Fruit fly (Drosophila melanogaster) ovary, adult (tissue): ENCODE data around the gene CG9016.
A peak's percentile ranks its signal among the peaks of the same experiment; 100 is the strongest.

Experiments used
- CG17801 ChIP-seq: fragments of 200-800 bp; optimal IDR thresholded peaks from 2 replicates; lab custom pipeline; 2019; ENCODE audit warnings: missing biosample characterization, mild to moderate bottlenecking, missing genetic modification characterization, moderate library complexity; ENCODE audit not compliant: partially characterized antibody

CG9016 gene

dm6 chr2L:5906893-5907850 lies 16.3 kb downstream of the CG9016 start, which contains the start of gene bchs:
bchs (plus strand) TSS chr2L:5907169.
- TF ChIP-seq CG17801 (GFP tag; lab: Kevin White, UChicago): no peak

dm6 chr2L:5904585-5904984 lies 18.9 kb downstream of the CG9016 start, which contains the start of gene CG9021:
CG9021 (minus strand) TSS chr2L:5904689.
- no peak for TF ChIP-seq CG17801 (GFP tag; lab: Kevin White, UChicago)

- TF ChIP-seq CG17801 (GFP tag; lab: Kevin White, UChicago): no peak
Measured at dm6 chr2L:5902898-5903297, 20.6 kb downstream of the CG9016 start.

- TF ChIP-seq CG17801 (GFP tag; lab: Kevin White, UChicago): no peak
Measured at dm6 chr2L:5901553-5901952, 21.9 kb downstream of the CG9016 start.

dm6 chr2L:5899170-5899708 lies 24.2 kb downstream of the CG9016 start:
- peak; percentile 24 for TF ChIP-seq CG17801 (GFP tag; lab: Kevin White, UChicago)

dm6 chr2L:5894533-5894932 lies 28.9 kb downstream of the CG9016 start:
- no peak for TF ChIP-seq CG17801 (GFP tag; lab: Kevin White, UChicago)

- no peak for TF ChIP-seq CG17801 (GFP tag; lab: Kevin White, UChicago)
Measured at dm6 chr2L:5893796-5894195, 29.7 kb downstream of the CG9016 start, which contains the start of gene Acp26Aa. Acp26Aa (minus strand) TSS chr2L:5893896.

- TF ChIP-seq CG17801 (GFP tag; lab: Kevin White, UChicago): no peak
Measured at dm6 chr2L:5892762-5893161, 30.7 kb downstream of the CG9016 start, which contains the start of gene Acp26Ab. Acp26Ab (minus strand) TSS chr2L:5892862.

dm6 chr2L:5890556-5890955 lies 32.9 kb downstream of the CG9016 start:
- no peak for TF ChIP-seq CG17801 (GFP tag; lab: Kevin White, UChicago)

- TF ChIP-seq CG17801 (GFP tag; lab: Kevin White, UChicago): no peak
Measured at dm6 chr2L:5886955-5887354, 36.5 kb downstream of the CG9016 start.

- TF ChIP-seq CG17801 (GFP tag; lab: Kevin White, UChicago): no peak
Measured at dm6 chr2L:5885702-5886101, 37.8 kb downstream of the CG9016 start, which contains the start of gene CG9029. CG9029 (plus strand) TSS chr2L:5886002.

- no peak for TF ChIP-seq CG17801 (GFP tag; lab: Kevin White, UChicago)
Measured at dm6 chr2L:5884674-5885073, 38.8 kb downstream of the CG9016 start, which contains the start of the genes Sfp26Ac and CG43185. Sfp26Ac (minus strand) TSS chr2L:5884774. CG43185 (plus strand) TSS chr2L:5884888.

- TF ChIP-seq CG17801 (GFP tag; lab: Kevin White, UChicago): no peak
Measured at dm6 chr2L:5883441-5883840, 40.0 kb downstream of the CG9016 start, which contains the start of gene CG44574. CG44574 (plus strand) TSS chr2L:5883741.

- no peak for TF ChIP-seq CG17801 (GFP tag; lab: Kevin White, UChicago)
Measured at dm6 chr2L:5881181-5881580, 42.3 kb downstream of the CG9016 start.

- peak; percentile 55 for TF ChIP-seq CG17801 (GFP tag; lab: Kevin White, UChicago)
Measured at dm6 chr2L:5879363-5879934, 44.0 kb downstream of the CG9016 start, which contains the start of gene rau. rau (minus strand) TSS chr2L:5879498.
